Worm (Caenorhabditis elegans) whole organism, midembryonic: ENCODE data around the gene fbxa-210.

ENCODE experiments used
- T22C8.4 ChIP-seq: fragments of 200-800 bp; sonication (Bioruptor generic); IDR thresholded peaks from 2 replicates; pipeline ENCODE4 v1.3.6; 2022; ENCODE audit warnings: missing genetic modification characterization, missing compliant biosample characterization
- cog-1 ChIP-seq: sonication (generic microtip); optimal IDR thresholded peaks from 2 replicates; lab custom pipeline; 2016; ENCODE audit warnings: missing genetic modification characterization, missing compliant biosample characterization
- flt-1 ChIP-seq: fragments of 200-800 bp; sonication (Bioruptor generic); IDR thresholded peaks from 2 replicates; pipeline ENCODE4 v1.3.6; 2022; ENCODE audit warnings: missing genetic modification characterization, missing compliant biosample characterization
- klf-2 ChIP-seq: fragments of 200-800 bp; sonication (Bioruptor generic); conservative IDR thresholded peaks from 2 replicates; pipeline ENCODE4 v1.3.6; 2022; ENCODE audit warnings: missing genetic modification reagents, missing genetic modification characterization, missing compliant biosample characterization
- med-1 ChIP-seq: sonication (generic microtip); optimal IDR thresholded peaks from 2 replicates; lab custom pipeline; 2017; ENCODE audit warnings: missing genetic modification characterization, mild to moderate bottlenecking, missing compliant biosample characterization, antibody characterized with exemption, missing genetic modification reagents; ENCODE audit not compliant: insufficient read depth
- ref-1 ChIP-seq: fragments of 200-800 bp; sonication (Bioruptor generic); conservative IDR thresholded peaks from 2 replicates; pipeline ENCODE4 v1.3.6; 2022; ENCODE audit warnings: missing genetic modification reagents, missing genetic modification characterization, missing compliant biosample characterization
- tab-1 ChIP-seq: fragments of 200-800 bp; sonication (Bioruptor generic); IDR thresholded peaks from 2 replicates; pipeline ENCODE4 v1.3.6; 2022; ENCODE audit warnings: missing genetic modification characterization, missing compliant biosample characterization
- ztf-23 ChIP-seq: fragments of 200-800 bp; sonication (Bioruptor generic); IDR thresholded peaks from 2 replicates; pipeline ENCODE4 v1.3.6; 2022; ENCODE audit warnings: missing genetic modification reagents, missing genetic modification characterization, missing compliant biosample characterization
- ztf-29 ChIP-seq: fragments of 200-800 bp; sonication (Bioruptor generic); IDR thresholded peaks from 2 replicates; pipeline ENCODE4 v1.3.6; 2022; ENCODE audit warnings: missing genetic modification reagents, missing genetic modification characterization, missing compliant biosample characterization

Gene fbxa-210

DNA sequence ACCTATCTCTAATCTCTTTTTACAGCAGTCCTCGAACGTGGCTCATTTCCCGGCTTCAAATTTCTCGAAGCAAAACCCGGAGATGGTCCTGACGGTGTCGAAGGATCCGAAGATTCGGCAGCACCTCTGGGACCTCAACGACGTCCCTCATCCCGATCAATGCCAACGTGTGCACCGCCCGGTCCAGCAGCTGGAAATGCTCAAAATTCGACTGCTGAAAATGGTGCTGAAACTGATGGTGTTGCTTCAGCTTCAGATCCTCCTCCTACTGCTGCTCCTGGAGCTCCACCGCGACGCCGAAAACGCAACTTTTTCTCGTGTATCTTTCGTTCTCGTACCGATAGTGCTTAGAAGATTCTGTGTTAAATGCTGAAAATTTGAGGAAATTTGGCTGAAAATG is 19.1 kb upstream of the fbxa-210 start:
- TF ChIP-seq klf-2 (GFP tag; lab: Robert Waterston, UW) (no peak), med-1 (GFP tag; lab: Kevin White, UChicago) (no peak), cog-1 (no peak), flt-1 (no peak), ztf-23 (GFP tag; lab: Robert Waterston, UW) (no peak), ref-1 (GFP tag; lab: Robert Waterston, UW) (no peak), tab-1 (GFP tag; lab: Robert Waterston, UW) (no peak), ztf-29 (GFP tag; lab: Robert Waterston, UW) (no peak), T22C8.4 (GFP tag; lab: Robert Waterston, UW) (no peak)

DNA sequence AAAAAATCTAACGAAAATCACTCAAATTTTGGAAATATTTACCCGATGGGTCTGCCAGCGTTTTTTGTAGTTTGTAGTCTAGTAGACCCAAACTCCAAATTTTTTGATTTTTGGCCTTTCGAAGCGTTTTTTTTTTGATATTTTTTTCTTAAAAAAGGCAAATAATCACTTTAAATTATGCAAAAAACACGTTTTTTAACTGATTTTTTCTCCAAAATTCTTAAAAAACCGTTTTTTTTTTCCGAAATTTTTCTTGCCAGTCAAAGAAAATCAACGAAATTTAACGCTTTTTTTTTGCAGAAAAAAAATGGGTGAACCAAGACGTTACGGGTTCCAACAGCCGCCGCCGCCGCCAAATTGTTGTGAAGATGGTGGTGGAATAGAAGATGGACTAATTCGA is 17.2 kb upstream of the fbxa-210 start, which contains the start of gene Y37H2A.1:
Gene Y37H2A.1 (plus strand): TSS at position 301 of the 400 bp plus-strand sequence.
- TF ChIP-seq klf-2 (GFP tag; lab: Robert Waterston, UW) (no peak), flt-1 (no peak), ref-1 (GFP tag; lab: Robert Waterston, UW) (no peak), med-1 (GFP tag; lab: Kevin White, UChicago) (no peak), tab-1 (GFP tag; lab: Robert Waterston, UW) (no peak), cog-1 (no peak), ztf-23 (GFP tag; lab: Robert Waterston, UW) (no peak), T22C8.4 (GFP tag; lab: Robert Waterston, UW) (no peak), ztf-29 (GFP tag; lab: Robert Waterston, UW) (no peak)

DNA sequence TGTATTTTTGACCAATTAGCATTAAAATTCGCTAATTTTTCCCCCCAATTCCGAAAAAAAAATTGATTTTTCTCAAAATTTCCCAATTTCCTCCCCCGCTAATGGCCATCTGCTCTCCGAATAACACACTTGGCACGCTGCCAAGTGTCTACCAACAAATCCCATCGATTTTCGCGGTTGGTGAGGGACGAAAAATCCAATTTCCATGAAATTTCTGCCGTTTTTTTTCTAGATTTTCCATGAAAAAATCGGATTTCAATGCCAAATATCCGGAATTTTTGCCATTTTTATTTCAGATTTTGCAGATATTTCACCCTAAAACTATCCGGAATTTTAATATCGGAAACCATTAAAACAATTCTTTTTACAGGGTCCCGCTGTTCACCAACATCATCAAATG is 15.7 kb upstream of the fbxa-210 start:
- TF ChIP-seq klf-2 (GFP tag; lab: Robert Waterston, UW): no peak
- no peak for TF ChIP-seq cog-1
- no peak for TF ChIP-seq T22C8.4 (GFP tag; lab: Robert Waterston, UW)
- no peak for TF ChIP-seq med-1 (GFP tag; lab: Kevin White, UChicago)
- TF ChIP-seq flt-1: no peak
- TF ChIP-seq tab-1 (GFP tag; lab: Robert Waterston, UW): no peak
- TF ChIP-seq ztf-23 (GFP tag; lab: Robert Waterston, UW): no peak
- no peak for TF ChIP-seq ztf-29 (GFP tag; lab: Robert Waterston, UW)
- TF ChIP-seq ref-1 (GFP tag; lab: Robert Waterston, UW): no peak

DNA sequence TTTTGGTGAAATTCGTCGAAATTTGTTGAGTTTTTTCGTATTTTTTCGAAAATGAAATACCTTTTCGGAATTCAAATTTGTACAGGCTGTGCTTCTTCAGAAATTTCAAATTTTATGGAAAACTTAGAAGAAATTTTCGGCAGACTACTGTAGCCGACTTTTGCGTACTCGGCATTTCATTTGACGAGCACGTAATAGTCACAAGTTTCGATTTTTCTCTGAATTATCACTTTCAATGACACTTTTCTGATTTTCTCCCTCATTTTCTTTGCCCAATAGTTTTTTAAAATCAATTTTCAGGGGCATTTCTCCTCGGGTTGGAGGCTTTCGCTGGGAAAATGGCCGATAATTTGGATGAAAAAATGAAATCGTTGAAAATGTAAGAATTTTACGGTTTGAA is 1.5 kb upstream of the fbxa-210 start, which contains the start of gene fbxa-107:
Gene fbxa-107 (plus strand): TSS at position 301 of the 400 bp plus-strand sequence.
- TF ChIP-seq med-1 (GFP tag; lab: Kevin White, UChicago): no peak
- TF ChIP-seq ztf-29 (GFP tag; lab: Robert Waterston, UW): no peak
- TF ChIP-seq tab-1 (GFP tag; lab: Robert Waterston, UW): no peak
- TF ChIP-seq T22C8.4 (GFP tag; lab: Robert Waterston, UW): no peak
- TF ChIP-seq klf-2 (GFP tag; lab: Robert Waterston, UW): no peak
- no peak for TF ChIP-seq cog-1
- TF ChIP-seq ref-1 (GFP tag; lab: Robert Waterston, UW): no peak
- no peak for TF ChIP-seq flt-1
- no peak for TF ChIP-seq ztf-23 (GFP tag; lab: Robert Waterston, UW)

DNA sequence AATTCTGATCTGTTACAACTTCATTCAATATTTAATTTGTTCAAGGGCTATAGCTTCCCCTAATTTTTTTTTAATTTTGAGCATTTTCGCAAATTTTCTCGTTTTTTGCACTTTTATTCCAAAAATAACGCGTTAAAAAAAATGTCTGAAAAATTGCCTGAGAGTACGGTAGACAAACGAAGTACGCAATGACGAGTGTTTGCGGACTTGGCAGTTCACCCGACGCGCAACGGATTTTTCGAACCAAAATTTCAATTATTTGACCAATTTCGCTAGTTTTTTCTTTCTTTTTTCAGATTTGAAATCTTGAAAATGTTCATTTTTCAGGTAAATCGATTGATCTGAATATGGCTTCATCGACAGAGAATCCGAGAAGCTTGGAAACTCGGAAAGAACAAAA is 2.0 kb downstream of the fbxa-210 start, which contains the start of gene fbxa-211:
Gene fbxa-211 (plus strand): TSS at position 328 of the 400 bp plus-strand sequence.
- TF ChIP-seq ztf-23 (GFP tag; lab: Robert Waterston, UW) (no peak), med-1 (GFP tag; lab: Kevin White, UChicago) (no peak), klf-2 (GFP tag; lab: Robert Waterston, UW) (no peak), T22C8.4 (GFP tag; lab: Robert Waterston, UW) (no peak), cog-1 (no peak), flt-1 (no peak), tab-1 (GFP tag; lab: Robert Waterston, UW) (no peak), ztf-29 (GFP tag; lab: Robert Waterston, UW) (no peak), ref-1 (GFP tag; lab: Robert Waterston, UW) (no peak)

DNA sequence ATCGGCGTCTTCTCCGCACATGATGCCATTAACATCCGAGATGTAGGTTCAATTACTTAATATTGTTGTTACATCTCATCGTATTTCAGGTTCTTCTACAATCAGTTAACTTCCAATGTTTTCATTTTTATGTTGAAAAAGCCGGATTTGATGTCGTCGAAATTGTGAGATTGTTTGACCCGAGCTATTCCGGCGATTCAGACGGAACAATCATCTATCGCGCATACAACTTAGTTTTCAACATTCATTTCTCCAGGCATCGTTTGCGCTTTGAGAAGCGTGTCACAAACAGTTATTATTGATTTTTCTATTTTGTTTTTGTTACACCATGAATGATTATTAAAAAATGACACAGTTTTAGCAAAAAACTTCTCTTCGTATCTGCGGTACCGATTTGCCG is 3.4 kb downstream of the fbxa-210 start:
- TF ChIP-seq cog-1 (no peak), flt-1 (no peak), T22C8.4 (GFP tag; lab: Robert Waterston, UW) (no peak), tab-1 (GFP tag; lab: Robert Waterston, UW) (no peak), klf-2 (GFP tag; lab: Robert Waterston, UW) (no peak), ztf-29 (GFP tag; lab: Robert Waterston, UW) (no peak), ztf-23 (GFP tag; lab: Robert Waterston, UW) (no peak), ref-1 (GFP tag; lab: Robert Waterston, UW) (no peak), med-1 (GFP tag; lab: Kevin White, UChicago) (no peak)

DNA sequence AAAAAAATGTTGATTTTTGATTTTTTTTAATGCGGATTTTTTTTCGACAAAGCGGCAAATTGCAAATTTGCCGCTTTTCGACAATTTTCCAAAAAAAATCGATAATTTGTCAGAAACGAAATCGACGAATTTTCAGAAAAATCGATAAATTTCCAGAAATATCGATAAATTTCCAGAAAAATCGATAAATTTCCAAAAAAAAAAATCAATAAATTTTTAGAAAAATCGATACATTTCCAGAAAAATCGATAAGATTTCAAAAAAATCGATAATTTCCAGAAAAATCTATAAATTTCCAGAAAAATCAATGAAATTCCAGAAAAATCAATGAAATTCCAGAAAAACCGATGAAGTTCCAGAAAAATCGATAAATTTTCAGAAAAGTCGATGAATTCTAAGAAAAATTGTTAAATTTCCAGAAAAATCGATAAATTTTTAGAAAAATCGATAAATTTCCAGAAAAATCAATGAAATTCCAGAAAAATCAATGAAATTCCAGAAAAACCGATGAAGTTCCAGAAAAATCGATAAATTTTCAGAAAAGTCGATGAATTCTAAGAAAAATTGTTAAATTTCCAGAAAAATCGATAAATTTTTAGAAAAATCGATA is 4.6 kb downstream of the fbxa-210 start:
- TF ChIP-seq T22C8.4 (GFP tag; lab: Robert Waterston, UW): peak; percentile 82

DNA sequence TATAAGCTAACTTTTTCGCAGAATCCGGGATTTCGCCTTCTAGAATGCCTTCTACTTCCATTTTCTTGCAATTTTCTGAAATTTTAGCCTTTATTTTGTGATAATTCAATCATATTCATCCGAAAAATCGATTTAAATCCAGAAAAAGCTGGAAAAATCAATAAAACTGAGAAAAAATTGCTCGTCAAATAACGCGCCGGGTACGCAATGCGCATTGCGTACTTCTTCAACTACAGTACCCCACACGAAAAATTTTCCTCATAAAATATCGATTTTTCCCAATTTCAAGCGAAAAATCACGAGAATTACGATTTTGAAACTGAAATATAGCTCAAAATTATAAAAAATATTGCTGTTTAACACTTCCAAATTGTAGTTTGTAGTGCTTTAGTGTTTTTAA is 5.9 kb downstream of the fbxa-210 start, which contains the start of gene Y37H2A.12:
Gene Y37H2A.12 (minus strand): TSS at position 81 of the 400 bp plus-strand sequence.
- TF ChIP-seq T22C8.4 (GFP tag; lab: Robert Waterston, UW) (no peak), ztf-29 (GFP tag; lab: Robert Waterston, UW) (no peak), klf-2 (GFP tag; lab: Robert Waterston, UW) (no peak), ztf-23 (GFP tag; lab: Robert Waterston, UW) (no peak), flt-1 (no peak), med-1 (GFP tag; lab: Kevin White, UChicago) (no peak), tab-1 (GFP tag; lab: Robert Waterston, UW) (no peak), ref-1 (GFP tag; lab: Robert Waterston, UW) (no peak), cog-1 (no peak)

DNA sequence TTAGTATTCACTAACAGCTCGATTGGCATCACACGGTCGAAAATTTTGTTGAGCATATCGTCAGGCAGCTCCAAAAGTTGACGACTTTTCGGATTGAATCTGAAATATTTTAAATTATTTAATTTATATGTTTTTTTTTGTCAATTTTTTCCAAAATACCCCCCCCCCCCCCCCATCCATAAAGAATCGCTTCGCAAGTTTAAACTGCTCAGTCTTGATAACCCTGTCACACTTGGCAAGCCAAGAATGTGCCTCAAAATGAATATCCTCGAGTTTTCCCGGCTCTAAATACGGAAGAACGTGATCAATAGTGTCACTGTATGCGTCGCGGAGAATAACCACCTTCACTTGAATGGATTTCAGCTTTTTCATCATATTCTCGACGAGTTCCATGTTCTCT is 8.0 kb downstream of the fbxa-210 start, which contains the start of gene Y37H2A.18:
Gene Y37H2A.18 (minus strand): TSS at position 101 of the 400 bp plus-strand sequence.
- TF ChIP-seq T22C8.4 (GFP tag; lab: Robert Waterston, UW) (no peak), klf-2 (GFP tag; lab: Robert Waterston, UW) (no peak), med-1 (GFP tag; lab: Kevin White, UChicago) (no peak), ztf-29 (GFP tag; lab: Robert Waterston, UW) (no peak), cog-1 (no peak), ztf-23 (GFP tag; lab: Robert Waterston, UW) (no peak), ref-1 (GFP tag; lab: Robert Waterston, UW) (no peak), tab-1 (GFP tag; lab: Robert Waterston, UW) (no peak), flt-1 (no peak)
